Fruit fly (Drosophila melanogaster): ENCODE results near the gene CG10949.

DNA sequence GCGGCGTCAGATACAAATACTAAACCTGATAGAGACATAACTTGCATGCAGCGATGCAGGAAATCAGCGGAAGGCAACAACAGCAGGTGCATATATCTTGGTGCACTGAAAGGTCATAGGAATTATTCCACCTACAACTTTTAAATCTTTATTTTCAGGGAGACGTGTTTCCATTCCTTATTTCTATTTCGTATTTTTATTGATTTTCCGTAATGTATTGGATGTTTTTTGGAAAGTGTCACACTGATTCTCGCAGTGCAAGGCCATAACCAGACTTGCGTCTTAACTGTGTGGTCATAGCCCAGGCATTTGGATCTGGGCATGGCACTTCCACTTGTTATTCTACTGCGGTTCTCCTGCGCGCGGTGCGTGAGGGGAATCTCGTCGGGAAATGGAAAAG, 45.3 kb downstream of the CG10949 start:
- TF ChIP-seq pan (optimal IDR thresholded peaks at IDR 0.05) (no peak), CG8478 (optimal IDR thresholded peaks at IDR 0.05) (no peak), usp (GFP tag; optimal IDR thresholded peaks at IDR 0.05) (no peak), Dll (optimal IDR thresholded peaks at IDR 0.05) (no peak), psq (optimal IDR thresholded peaks at IDR 0.05) (no peak), EcR (GFP tag; optimal IDR thresholded peaks at IDR 0.05) (no peak)

Measured in whole organism.